Worm (Caenorhabditis elegans) whole organism, young adult: ENCODE data around the gene srg-60.

Experiments
- B0336.3 ChIP-seq: fragments of 200-800 bp; sonication (Bioruptor generic); IDR thresholded peaks from 2 replicates; pipeline ENCODE4 v1.3.6; 2022; ENCODE audit warnings: missing genetic modification characterization, missing compliant biosample characterization
- F22D6.2 ChIP-seq: sonication (generic microtip); optimal IDR thresholded peaks from 2 replicates; lab custom pipeline; 2016; ENCODE audit warnings: mild to moderate bottlenecking, missing genetic modification characterization, missing compliant biosample characterization
- K11D2.4 ChIP-seq: fragments of 200-800 bp; sonication (Bioruptor generic); IDR thresholded peaks from 2 replicates; pipeline ENCODE4 v1.3.6; 2022; ENCODE audit warnings: missing genetic modification reagents, missing genetic modification characterization, missing compliant biosample characterization
- chd-7 ChIP-seq: sonication (generic microtip); optimal IDR thresholded peaks from 2 replicates; lab custom pipeline; 2016; ENCODE audit warnings: mild to moderate bottlenecking, missing genetic modification characterization, moderate library complexity, missing compliant biosample characterization
- lin-54 ChIP-seq: fragments of 200-800 bp; sonication (Bioruptor generic); optimal IDR thresholded peaks from 2 replicates; lab custom pipeline; 2018; ENCODE audit warnings: mild to moderate bottlenecking, missing genetic modification characterization, missing compliant biosample characterization
- lir-1 ChIP-seq: fragments of 200-800 bp; sonication (Bioruptor generic); conservative IDR thresholded peaks from 2 replicates; pipeline ENCODE4 v1.3.6; 2022; ENCODE audit warnings: missing genetic modification reagents, missing genetic modification characterization, missing compliant biosample characterization
- lsl-1 ChIP-seq: fragments of 200-800 bp; sonication (Bioruptor generic); optimal IDR thresholded peaks from 2 replicates; lab custom pipeline; 2018; ENCODE audit warnings: mild to moderate bottlenecking, missing genetic modification characterization, moderate library complexity, missing compliant biosample characterization
- pha-4 ChIP-seq: fragments of 150-350 bp; sonication (generic microtip); optimal IDR thresholded peaks from 2 replicates; lab custom pipeline; 2014; ENCODE audit warnings: missing biosample characterization, missing genetic modification reagents, missing genetic modification characterization
- sdz-38 ChIP-seq: sonication (generic microtip); optimal IDR thresholded peaks from 2 replicates; lab custom pipeline; 2016; ENCODE audit warnings: missing genotype, missing genetic modification characterization, missing compliant biosample characterization

ce11 chrV:2763105-2763504, 40.6 kb upstream of the srg-60 start, which contains the start of gene R05D8.7:
- TF ChIP-seq lin-54 (GFP tag; lab: Kevin White, UChicago) (no peak), lir-1 (GFP tag; lab: Robert Waterston, UW) (no peak), lsl-1 (GFP tag; lab: Kevin White, UChicago) (no peak), chd-7 (tag; lab: Kevin White, UChicago) (no peak), B0336.3 (GFP tag; lab: Robert Waterston, UW) (no peak), K11D2.4 (GFP tag; lab: Robert Waterston, UW) (no peak), pha-4 (no peak), sdz-38 (tag; lab: Kevin White, UChicago) (no peak), F22D6.2 (tag; lab: Kevin White, UChicago) (no peak)
